5 worm cellular contexts compared by ENCODE assay signal in genomic region chrII:5337495-5337840, ce11.
TF ChIP-seq lines count a peak whose summit lies in the region.

No protein-coding gene starts in this region.

TF ChIP-seq in whole organism, L1 larva, 84 proteins besides CTCF, POLR2A, EP300 and RAD21:
- TF ChIP-seq mep-1 (tag; optimal IDR thresholded peaks at IDR 0.05; lab: Kevin White, UChicago): peak; percentile 29
- no peak for TF ChIP-seq dsc-1 (tag; optimal IDR thresholded peaks at IDR 0.05; lab: Kevin White, UChicago)
- no peak for TF ChIP-seq pax-3 (tag; optimal IDR thresholded peaks at IDR 0.05; lab: Kevin White, UChicago)
- peak; percentile 14 for TF ChIP-seq lin-14 (GFP tag; optimal IDR thresholded peaks at IDR 0.05; lab: Kevin White, UChicago)
- peak; percentile 30 for TF ChIP-seq ceh-63 (GFP tag; optimal IDR thresholded peaks at IDR 0.05; lab: Kevin White, UChicago)

TF ChIP-seq in whole organism, L2 larva, 48 proteins besides CTCF, POLR2A, EP300 and RAD21:
- no peak for TF ChIP-seq lin-39 (tag; optimal IDR thresholded peaks at IDR 0.05; lab: Kevin White, UChicago)
- peak; percentile 9 for TF ChIP-seq lin-13 (GFP tag; optimal IDR thresholded peaks at IDR 0.05; lab: Kevin White, UChicago)
- TF ChIP-seq dmd-4 (tag; optimal IDR thresholded peaks at IDR 0.05; lab: Kevin White, UChicago): no peak
- no peak for TF ChIP-seq lin-11 (tag; optimal IDR thresholded peaks at IDR 0.05; lab: Kevin White, UChicago)
- no peak for TF ChIP-seq sma-9 (GFP tag; optimal IDR thresholded peaks at IDR 0.05; lab: Kevin White, UChicago)
- TF ChIP-seq sma-9 (tag; optimal IDR thresholded peaks at IDR 0.05; lab: Kevin White, UChicago): no peak
- TF ChIP-seq nhr-77 (tag; optimal IDR thresholded peaks at IDR 0.05; lab: Kevin White, UChicago): no peak
- TF ChIP-seq mbf-1 (tag; optimal IDR thresholded peaks at IDR 0.05; lab: Kevin White, UChicago): no peak
- no peak for TF ChIP-seq R02D3.7 (tag; optimal IDR thresholded peaks at IDR 0.05; lab: Kevin White, UChicago)
- TF ChIP-seq fos-1 (tag; optimal IDR thresholded peaks at IDR 0.05; lab: Kevin White, UChicago): peak; percentile 1
- TF ChIP-seq nhr-21 (tag; optimal IDR thresholded peaks at IDR 0.05; lab: Kevin White, UChicago): no peak
- no peak for TF ChIP-seq egl-27 (tag; optimal IDR thresholded peaks at IDR 0.05; lab: Kevin White, UChicago)
- no peak for TF ChIP-seq aly-2 (tag; optimal IDR thresholded peaks at IDR 0.05; lab: Kevin White, UChicago)

TF ChIP-seq in whole organism, L3 larva, 47 proteins besides CTCF, POLR2A, EP300 and RAD21:
- TF ChIP-seq ztf-4 (tag; optimal IDR thresholded peaks at IDR 0.05; lab: Kevin White, UChicago) (no peak), egl-27 (tag; optimal IDR thresholded peaks at IDR 0.05; lab: Kevin White, UChicago) (no peak), skn-1 (tag; optimal IDR thresholded peaks at IDR 0.05; lab: Kevin White, UChicago) (no peak), nhr-237 (tag; optimal IDR thresholded peaks at IDR 0.05; lab: Kevin White, UChicago) (no peak), jun-1 (tag; optimal IDR thresholded peaks at IDR 0.05; lab: Kevin White, UChicago) (peak; percentile 2), ztf-11 (tag; optimal IDR thresholded peaks at IDR 0.05; lab: Kevin White, UChicago) (no peak), elt-3 (tag; optimal IDR thresholded peaks at IDR 0.05; lab: Kevin White, UChicago) (no peak), ceh-28 (tag; optimal IDR thresholded peaks at IDR 0.05; lab: Kevin White, UChicago) (no peak), sea-2 (GFP tag; optimal IDR thresholded peaks at IDR 0.05; lab: Kevin White, UChicago) (no peak), nhr-12 (tag; optimal IDR thresholded peaks at IDR 0.05; lab: Kevin White, UChicago) (no peak), tbx-2 (tag; optimal IDR thresholded peaks at IDR 0.05; lab: Kevin White, UChicago) (no peak), pha-4 (tag; optimal IDR thresholded peaks at IDR 0.05; lab: Kevin White, UChicago) (peak; percentile 38), unc-39 (tag; optimal IDR thresholded peaks at IDR 0.05; lab: Kevin White, UChicago) (no peak), ceh-9 (tag; optimal IDR thresholded peaks at IDR 0.05; lab: Kevin White, UChicago) (no peak), lsy-12 (tag; optimal IDR thresholded peaks at IDR 0.05; lab: Kevin White, UChicago) (no peak), elt-2 (tag; optimal IDR thresholded peaks at IDR 0.05; lab: Kevin White, UChicago) (peak; percentile 55), fos-1 (tag; optimal IDR thresholded peaks at IDR 0.05; lab: Kevin White, UChicago) (peak; percentile 75), mdl-1 (tag; optimal IDR thresholded peaks at IDR 0.05; lab: Kevin White, UChicago) (no peak), nfya-1 (tag; optimal IDR thresholded peaks at IDR 0.05; lab: Kevin White, UChicago; ENCODE audit: insufficient read depth) (peak; percentile 7), daf-12 (tag; optimal IDR thresholded peaks at IDR 0.05; lab: Kevin White, UChicago) (no peak)

TF ChIP-seq in whole organism, L4 larva, 104 proteins besides CTCF, POLR2A, EP300 and RAD21:
- TF ChIP-seq Y105C5A.15 (GFP tag; IDR thresholded peaks at IDR 0.05; lab: Robert Waterston, UW) (no peak), mep-1 (tag; optimal IDR thresholded peaks at IDR 0.05; lab: Kevin White, UChicago) (peak; percentile 19), daf-16 (GFP tag; optimal IDR thresholded peaks at IDR 0.05; lab: Kevin White, UChicago) (no peak), daf-16 (tag; optimal IDR thresholded peaks at IDR 0.05; lab: Kevin White, UChicago) (peak; percentile 15), nhr-28 (tag; optimal IDR thresholded peaks at IDR 0.05; lab: Kevin White, UChicago) (peak; percentile 13), unc-62 (GFP tag; optimal IDR thresholded peaks at IDR 0.05 in 1 of 2; lab: Kevin White, UChicago) (peak in 1 of 2 experiments; percentile 50), unc-62 (tag; optimal IDR thresholded peaks at IDR 0.05; lab: Kevin White, UChicago) (no peak)

TF ChIP-seq in whole organism, young adult, 124 proteins besides CTCF, POLR2A, EP300 and RAD21:
- TF ChIP-seq unc-62 (GFP tag; optimal IDR thresholded peaks at IDR 0.05; lab: Kevin White, UChicago) (peak; percentile 21), nhr-80 (tag; optimal IDR thresholded peaks at IDR 0.05; lab: Kevin White, UChicago) (peak; percentile 31), lin-26 (GFP tag; IDR thresholded peaks at IDR 0.05; lab: Robert Waterston, UW) (0 out of 2 replicates have a peak, but pooled peaks have one; percentile 8), bed-1 (GFP tag; IDR thresholded peaks at IDR 0.05; lab: Robert Waterston, UW) (no peak)
